Worm (Caenorhabditis elegans) whole organism, late embryonic: ENCODE data around the gene nlp-64.
"Not testable (repeated sequence)": the region's sequence is repeated elsewhere in the genome, so short reads cannot be mapped to it uniquely, and the experiment has no call there.

Experiments used
- C08G9.2 ChIP-seq: sonication (generic microtip); optimal IDR thresholded peaks from 2 replicates; lab custom pipeline; 2016; ENCODE audit warnings: mild to moderate bottlenecking, missing genetic modification characterization, moderate library complexity, missing compliant biosample characterization
- F13H6.1 ChIP-seq: sonication (generic microtip); optimal IDR thresholded peaks from 2 replicates; lab custom pipeline; 2016; ENCODE audit warnings: missing genetic modification characterization, missing compliant biosample characterization
- Y22D7AL.16 ChIP-seq: sonication (generic microtip); optimal IDR thresholded peaks from 2 replicates; lab custom pipeline; 2016; ENCODE audit warnings: missing genetic modification characterization, missing compliant biosample characterization
- ceh-19 ChIP-seq: fragments of 200-800 bp; sonication (Bioruptor generic); optimal IDR thresholded peaks from 2 replicates; lab custom pipeline; 2018; ENCODE audit warnings: mild to moderate bottlenecking, missing genetic modification characterization, missing compliant biosample characterization
- ceh-2 ChIP-seq: sonication (generic microtip); optimal IDR thresholded peaks from 2 replicates; lab custom pipeline; 2016; ENCODE audit warnings: missing genotype, missing genetic modification characterization, missing compliant biosample characterization
- ceh-22 ChIP-seq: sonication (generic microtip); optimal IDR thresholded peaks from 2 replicates; lab custom pipeline; 2017; ENCODE audit warnings: missing biosample characterization, missing genetic modification characterization
- ceh-24 ChIP-seq: sonication (generic microtip); optimal IDR thresholded peaks from 2 replicates; lab custom pipeline; 2016; ENCODE audit warnings: mild to moderate bottlenecking, missing genetic modification characterization, missing compliant biosample characterization
- ceh-30 ChIP-seq: fragments of 150-350 bp; optimal IDR thresholded peaks from 2 replicates; lab custom pipeline; 2014; ENCODE audit warnings: missing biosample characterization, missing genetic modification characterization
- ceh-31 ChIP-seq: sonication (generic microtip); optimal IDR thresholded peaks from 2 replicates; lab custom pipeline; 2016; ENCODE audit warnings: missing genetic modification characterization, missing compliant biosample characterization
- ceh-45 ChIP-seq: fragments of 200-800 bp; sonication (Bioruptor generic); IDR thresholded peaks from 2 replicates; pipeline ENCODE4 v1.3.6; 2022; ENCODE audit warnings: missing genetic modification reagents, missing genetic modification characterization, missing compliant biosample characterization
- ceh-6 ChIP-seq: fragments of 200-800 bp; sonication (Bioruptor generic); optimal IDR thresholded peaks from 2 replicates; lab custom pipeline; 2018; ENCODE audit warnings: mild to moderate bottlenecking, missing genetic modification characterization, missing compliant biosample characterization
- ceh-9 ChIP-seq: sonication (generic microtip); optimal IDR thresholded peaks from 2 replicates; lab custom pipeline; 2016; ENCODE audit warnings: mild to moderate bottlenecking, missing genetic modification characterization, inconsistent platforms, missing compliant biosample characterization
- che-1 ChIP-seq: sonication (generic microtip); optimal IDR thresholded peaks from 2 replicates; lab custom pipeline; 2016; ENCODE audit warnings: mild to moderate bottlenecking, missing genetic modification characterization, missing compliant biosample characterization
- dve-1 ChIP-seq: sonication (generic microtip); optimal IDR thresholded peaks from 2 replicates; lab custom pipeline; 2017; ENCODE audit warnings: antibody characterized with exemption, mild to moderate bottlenecking, missing genetic modification characterization, missing compliant biosample characterization
- fax-1 ChIP-seq: sonication (generic microtip); optimal IDR thresholded peaks from 2 replicates; lab custom pipeline; 2016; ENCODE audit warnings: missing genotype, missing genetic modification characterization, missing compliant biosample characterization
- gmeb-2 ChIP-seq: sonication (generic microtip); optimal IDR thresholded peaks from 2 replicates; lab custom pipeline; 2016; ENCODE audit warnings: missing genetic modification characterization, inconsistent platforms, missing compliant biosample characterization
- hlh-13 ChIP-seq: fragments of 200-800 bp; sonication (Bioruptor generic); optimal IDR thresholded peaks from 2 replicates; lab custom pipeline; 2018; ENCODE audit warnings: mild to moderate bottlenecking, missing genetic modification characterization, missing compliant biosample characterization
- hlh-30 ChIP-seq: sonication (generic microtip); optimal IDR thresholded peaks from 2 replicates; lab custom pipeline; 2017; ENCODE audit warnings: antibody characterized with exemption, missing genetic modification characterization, missing compliant biosample characterization; ENCODE audit not compliant: insufficient read depth
- nfya-1 ChIP-seq: sonication (generic microtip); optimal IDR thresholded peaks from 2 replicates; lab custom pipeline; 2017; ENCODE audit warnings: missing genetic modification characterization, mild to moderate bottlenecking, missing compliant biosample characterization, antibody characterized with exemption, moderate library complexity
- npax-4 ChIP-seq: sonication (generic microtip); optimal IDR thresholded peaks from 2 replicates; lab custom pipeline; 2016; ENCODE audit warnings: missing genetic modification characterization, missing compliant biosample characterization
- odd-2 ChIP-seq: sonication (generic microtip); optimal IDR thresholded peaks from 2 replicates; lab custom pipeline; 2017; ENCODE audit warnings: antibody characterized with exemption, mild to moderate bottlenecking, missing genetic modification characterization, missing compliant biosample characterization
- pag-3 ChIP-seq: sonication (generic microtip); optimal IDR thresholded peaks from 2 replicates; lab custom pipeline; 2016; ENCODE audit warnings: missing compliant biosample characterization, missing genetic modification characterization, borderline replicate concordance
- pax-1 ChIP-seq: fragments of 150-350 bp; optimal IDR thresholded peaks from 2 replicates; lab custom pipeline; 2014; ENCODE audit warnings: missing biosample characterization, missing genetic modification characterization
- pha-4 ChIP-seq: fragments of 150-350 bp; optimal IDR thresholded peaks from 2 replicates; lab custom pipeline; 2018; ENCODE audit warnings: missing biosample characterization, missing genetic modification reagents, missing genetic modification characterization
- pqm-1 ChIP-seq: sonication (generic microtip); optimal IDR thresholded peaks from 2 replicates; lab custom pipeline; 2016; ENCODE audit warnings: missing genetic modification characterization, missing compliant biosample characterization
- sox-2 ChIP-seq: fragments of 200-800 bp; sonication (Bioruptor generic); IDR thresholded peaks from 2 replicates; pipeline ENCODE4 v1.3.6; 2022; ENCODE audit warnings: missing genetic modification reagents, missing genetic modification characterization, missing compliant biosample characterization
- sox-4 ChIP-seq: sonication (generic microtip); optimal IDR thresholded peaks from 2 replicates; lab custom pipeline; 2017; ENCODE audit warnings: mild to moderate bottlenecking, missing genetic modification characterization, inconsistent platforms, missing compliant biosample characterization
- tbx-2 ChIP-seq: sonication (generic microtip); optimal IDR thresholded peaks from 2 replicates; lab custom pipeline; 2016; ENCODE audit warnings: missing genetic modification characterization, missing compliant biosample characterization
- unc-3 ChIP-seq, 2 experiments: fragments of 200-800 bp in 1 of 2; sonication (Bioruptor generic) in 1 of 2; sonication (generic microtip) in 1 of 2; conservative IDR thresholded peaks in 1 of 2; optimal IDR thresholded peaks in 1 of 2; 2 replicates each; pipeline versions ENCODE4 v1.3.6 to Lab custom; 2016 to 2022; ENCODE audit warnings: missing compliant biosample characterization in 2 of 2, missing genetic modification characterization in 2 of 2, missing genetic modification reagents in 1 of 2
- unc-42 ChIP-seq: sonication (generic microtip); optimal IDR thresholded peaks from 2 replicates; lab custom pipeline; 2016; ENCODE audit warnings: missing genotype, missing genetic modification characterization, missing compliant biosample characterization
- unc-86 ChIP-seq: sonication (generic microtip); optimal IDR thresholded peaks from 2 replicates; lab custom pipeline; 2016; ENCODE audit warnings: missing genetic modification characterization, missing compliant biosample characterization
- zip-5 ChIP-seq: sonication (generic microtip); optimal IDR thresholded peaks from 2 replicates; lab custom pipeline; 2016; ENCODE audit warnings: missing genetic modification characterization, missing compliant biosample characterization
- ztf-16 ChIP-seq: sonication (generic microtip); optimal IDR thresholded peaks from 2 replicates; lab custom pipeline; 2017; ENCODE audit warnings: missing genetic modification characterization, missing compliant biosample characterization

nlp-64 gene

DNA sequence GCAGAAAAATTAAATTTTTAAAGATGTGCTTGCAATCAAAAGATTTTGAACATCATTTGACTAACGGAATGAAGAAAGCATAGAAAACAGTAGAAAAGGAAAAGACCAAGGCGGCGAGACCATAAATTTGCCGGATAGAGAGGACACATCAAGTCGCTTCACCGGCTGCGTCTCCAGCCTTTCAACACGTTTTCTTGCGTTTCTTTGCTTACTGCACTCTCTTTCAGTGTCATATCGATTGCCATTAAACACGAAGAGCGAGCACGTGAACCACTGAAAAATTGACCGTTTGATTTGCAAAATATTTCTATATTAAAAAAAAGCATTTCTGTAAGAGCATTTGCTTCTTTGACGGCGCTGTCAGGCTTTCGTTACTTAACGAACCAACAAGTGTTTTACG, 37.0 kb upstream of the nlp-64 start (continued):
- TF ChIP-seq zip-5 (tag; lab: Kevin White, UChicago) = no peak
- TF ChIP-seq unc-86 = no peak
- no peak for TF ChIP-seq F13H6.1 (tag; lab: Kevin White, UChicago)
- TF ChIP-seq unc-42 (tag; lab: Kevin White, UChicago) = no peak
- no peak for TF ChIP-seq ceh-22 (tag; lab: Kevin White, UChicago)
- no peak for TF ChIP-seq ceh-24 (tag; lab: Kevin White, UChicago)
- no peak for TF ChIP-seq hlh-13
- no peak for TF ChIP-seq npax-4
- no peak for TF ChIP-seq ceh-6 (GFP tag; lab: Kevin White, UChicago)
- no peak for TF ChIP-seq pha-4 (tag; lab: Kevin White, UChicago)
- TF ChIP-seq pax-1 (tag; lab: Kevin White, UChicago) = no peak

DNA sequence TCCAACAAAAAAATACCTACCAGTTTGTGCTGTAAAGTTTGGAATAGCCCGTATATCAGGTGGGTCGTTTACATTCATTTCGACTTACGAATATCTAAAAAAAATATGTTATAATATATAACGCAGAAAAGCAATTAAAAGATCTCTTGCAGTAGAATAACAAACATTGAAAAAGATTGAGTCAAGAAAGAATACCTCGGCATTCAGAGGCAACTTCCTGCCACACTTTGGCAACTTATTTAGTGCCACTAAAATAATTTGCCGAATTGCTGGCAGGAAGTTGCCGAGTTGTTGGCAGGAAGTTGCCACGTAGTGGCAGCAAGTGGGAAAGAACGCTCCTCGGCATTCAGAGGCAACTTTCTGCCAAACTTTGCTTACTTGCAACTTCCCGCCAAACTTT, 36.0 kb upstream of the nlp-64 start, which contains the start of gene C04E7.3:
C04E7.3 (minus strand) TSS at position 101 of the 400 bp plus-strand sequence.
- not testable (repeated sequence) for TF ChIP-seq C08G9.2; ceh-9 (tag; lab: Kevin White, UChicago); ceh-24 (tag; lab: Kevin White, UChicago)

ce11 chrX:343822-344221, 32.7 kb upstream of the nlp-64 start:
- TF ChIP-seq pax-1 (tag; lab: Kevin White, UChicago) (no peak), fax-1 (tag; lab: Kevin White, UChicago) (no peak), che-1 (no peak), ceh-19 (GFP tag; lab: Kevin White, UChicago) (no peak), tbx-2 (tag; lab: Kevin White, UChicago) (no peak)
- TF ChIP-seq, all 69 proteins: peak for 0

ce11 chrX:334452-334851, 23.3 kb upstream of the nlp-64 start:
- no peak for TF ChIP-seq ceh-45 (GFP tag; lab: Robert Waterston, UW)
- no peak for TF ChIP-seq tbx-2 (tag; lab: Kevin White, UChicago)
- no peak for TF ChIP-seq odd-2 (tag; lab: Kevin White, UChicago)
- TF ChIP-seq pag-3 (tag; lab: Kevin White, UChicago) = no peak
- no peak for TF ChIP-seq ceh-31
- TF ChIP-seq sox-2 (GFP tag; lab: Robert Waterston, UW) = no peak
- no peak for TF ChIP-seq hlh-30 (tag; lab: Kevin White, UChicago)
- TF ChIP-seq zip-5 (tag; lab: Kevin White, UChicago) = no peak
- TF ChIP-seq ztf-16 = no peak
- no peak for TF ChIP-seq pqm-1 (tag; lab: Kevin White, UChicago)
- TF ChIP-seq ceh-2 (tag; lab: Kevin White, UChicago) = no peak
- TF ChIP-seq dve-1 (tag; lab: Kevin White, UChicago) = no peak
- TF ChIP-seq unc-3 (GFP tag; conservative IDR thresholded peaks at IDR 0.05; lab: Robert Waterston, UW) = no peak
- TF ChIP-seq unc-3 (tag; optimal IDR thresholded peaks at IDR 0.05; lab: Kevin White, UChicago) = no peak
- TF ChIP-seq sox-4 = no peak
- TF ChIP-seq unc-42 (tag; lab: Kevin White, UChicago) = no peak
- no peak for TF ChIP-seq ceh-30 (tag; lab: Kevin White, UChicago)

DNA sequence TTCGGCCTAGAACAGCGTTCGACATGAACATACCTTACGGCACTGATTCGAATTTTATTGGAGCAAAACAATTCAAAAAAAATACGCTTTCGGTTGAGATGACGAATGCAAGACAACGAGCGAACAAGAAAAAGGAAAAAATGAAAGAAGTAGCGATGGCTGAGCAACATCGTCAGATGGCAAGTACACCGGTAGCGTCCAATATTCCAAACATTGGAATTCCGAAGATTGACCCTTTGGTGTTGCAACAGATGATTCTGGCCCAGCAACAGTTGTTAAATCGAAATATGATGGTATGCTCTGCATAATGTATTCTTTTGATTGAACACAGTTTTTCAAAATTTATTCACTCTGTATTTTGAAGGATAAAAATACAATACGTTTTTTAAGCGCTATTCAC, 21.5 kb upstream of the nlp-64 start:
- TF ChIP-seq nfya-1 (tag; lab: Kevin White, UChicago) = no peak
- TF ChIP-seq ceh-6 (GFP tag; lab: Kevin White, UChicago) = no peak
- no peak for TF ChIP-seq pax-1 (tag; lab: Kevin White, UChicago)
- no peak for TF ChIP-seq Y22D7AL.16 (tag; lab: Kevin White, UChicago)
- TF ChIP-seq gmeb-2 = no peak
